Worm (Caenorhabditis elegans) whole organism, L3 larva: ENCODE data around the gene mks-3.
A peak's percentile ranks its signal among the peaks of the same experiment; 100 is the strongest.

Source experiments
- ZK546.5 ChIP-seq: sonication (generic microtip); optimal IDR thresholded peaks from 2 replicates; lab custom pipeline; 2017; ENCODE audit warnings: missing biosample characterization, missing genetic modification characterization
- ama-1 ChIP-seq: fragments of 150-350 bp; optimal IDR thresholded peaks from 2 replicates; lab custom pipeline; 2018
- ceh-28 ChIP-seq: fragments of 150-350 bp; optimal IDR thresholded peaks from 2 replicates; lab custom pipeline; 2014; ENCODE audit warnings: missing biosample characterization, missing genetic modification reagents, missing genetic modification characterization
- ceh-9 ChIP-seq: sonication (generic microtip); optimal IDR thresholded peaks from 2 replicates; lab custom pipeline; 2018; ENCODE audit warnings: missing biosample characterization, missing genetic modification characterization
- egl-5 ChIP-seq: fragments of 150-350 bp; optimal IDR thresholded peaks from 2 replicates; lab custom pipeline; 2017; ENCODE audit warnings: missing biosample characterization, missing genetic modification reagents, missing genetic modification characterization, inconsistent platforms
- elt-1 ChIP-seq: fragments of 150-350 bp; optimal IDR thresholded peaks from 2 replicates; lab custom pipeline; 2014; ENCODE audit warnings: missing biosample characterization, missing genetic modification characterization
- elt-2 ChIP-seq: sonication (generic microtip); optimal IDR thresholded peaks from 2 replicates; lab custom pipeline; 2016; ENCODE audit warnings: missing genetic modification reagents, mild to moderate bottlenecking, missing genetic modification characterization, missing compliant biosample characterization
- elt-3 ChIP-seq, 3 experiments: fragments of 150-350 bp in 1 of 3; sonication (generic microtip) in 2 of 3; optimal IDR thresholded peaks; 2 replicates in 2 of 3; 4 replicates in 1 of 3; lab custom pipeline; 2014 to 2017; ENCODE audit warnings: missing biosample characterization in 3 of 3, missing genetic modification characterization in 3 of 3
- eor-1 ChIP-seq, 2 experiments: fragments of 150-350 bp; optimal IDR thresholded peaks; 2 replicates each; lab custom pipeline; 2014 to 2018; ENCODE audit warnings: missing biosample characterization in 2 of 2, missing genetic modification characterization in 2 of 2
- fkh-10 ChIP-seq: sonication (generic microtip); optimal IDR thresholded peaks from 2 replicates; lab custom pipeline; 2017; ENCODE audit warnings: missing biosample characterization, missing genetic modification reagents, missing genetic modification characterization
- fkh-2 ChIP-seq: fragments of 150-350 bp; optimal IDR thresholded peaks from 2 replicates; lab custom pipeline; 2014; ENCODE audit warnings: missing biosample characterization, missing genetic modification reagents, missing genetic modification characterization
- fos-1 ChIP-seq: fragments of 150-350 bp; optimal IDR thresholded peaks from 2 replicates; lab custom pipeline; 2014; ENCODE audit warnings: missing biosample characterization, missing genetic modification characterization
- hmg-11 ChIP-seq: sonication (generic microtip); optimal IDR thresholded peaks from 2 replicates; lab custom pipeline; 2016; ENCODE audit warnings: missing genetic modification characterization, missing compliant biosample characterization
- jun-1 ChIP-seq: fragments of 150-350 bp; optimal IDR thresholded peaks from 2 replicates; lab custom pipeline; 2014; ENCODE audit warnings: missing biosample characterization, missing genetic modification reagents, missing genetic modification characterization
- lin-15B ChIP-seq: fragments of 150-350 bp; optimal IDR thresholded peaks from 2 replicates; lab custom pipeline; 2014; ENCODE audit warnings: missing biosample characterization, missing genetic modification characterization
- lin-39 ChIP-seq: fragments of 150-350 bp; optimal IDR thresholded peaks from 2 replicates; lab custom pipeline; 2018; ENCODE audit warnings: missing biosample characterization, missing genetic modification reagents, missing genetic modification characterization
- lsy-12 ChIP-seq: sonication (generic microtip); optimal IDR thresholded peaks from 2 replicates; lab custom pipeline; 2016; ENCODE audit warnings: mild to moderate bottlenecking, missing genetic modification characterization, missing compliant biosample characterization
- mml-1 ChIP-seq: fragments of 150-350 bp; sonication (generic microtip); optimal IDR thresholded peaks from 3 replicates; lab custom pipeline; 2014; ENCODE audit warnings: missing biosample characterization, missing genetic modification characterization
- nfya-1 ChIP-seq: sonication (generic microtip); optimal IDR thresholded peaks from 2 replicates; lab custom pipeline; 2017; ENCODE audit warnings: missing genetic modification characterization, mild to moderate bottlenecking, missing compliant biosample characterization, antibody characterized with exemption, moderate library complexity; ENCODE audit not compliant: insufficient read depth
- nhr-11 ChIP-seq: fragments of 150-350 bp; optimal IDR thresholded peaks from 2 replicates; lab custom pipeline; 2014; ENCODE audit warnings: missing biosample characterization, missing genetic modification characterization
- nhr-12 ChIP-seq: fragments of 150-350 bp; optimal IDR thresholded peaks from 2 replicates; lab custom pipeline; 2014; ENCODE audit warnings: missing biosample characterization, missing genetic modification characterization
- nhr-23 ChIP-seq: fragments of 150-350 bp; optimal IDR thresholded peaks from 2 replicates; lab custom pipeline; 2014; ENCODE audit warnings: missing biosample characterization, missing genetic modification reagents, missing genetic modification characterization
- nhr-237 ChIP-seq: fragments of 150-350 bp; optimal IDR thresholded peaks from 2 replicates; lab custom pipeline; 2014; ENCODE audit warnings: missing biosample characterization, missing genetic modification characterization
- nhr-28 ChIP-seq: fragments of 150-350 bp; optimal IDR thresholded peaks from 2 replicates; lab custom pipeline; 2014; ENCODE audit warnings: missing biosample characterization, missing genetic modification characterization
- nhr-43 ChIP-seq: sonication (generic microtip); optimal IDR thresholded peaks from 2 replicates; lab custom pipeline; 2016; ENCODE audit warnings: mild to moderate bottlenecking, missing genetic modification characterization, missing compliant biosample characterization; ENCODE audit not compliant: poor library complexity, severe bottlenecking
- nhr-67 ChIP-seq: fragments of 150-350 bp; optimal IDR thresholded peaks from 2 replicates; lab custom pipeline; 2014; ENCODE audit warnings: missing biosample characterization, missing genetic modification characterization
- nhr-77 ChIP-seq: fragments of 150-350 bp; optimal IDR thresholded peaks from 2 replicates; lab custom pipeline; 2014; ENCODE audit warnings: missing biosample characterization, missing genetic modification characterization
- pha-4 ChIP-seq: fragments of 150-350 bp; optimal IDR thresholded peaks from 2 replicates; lab custom pipeline; 2014; ENCODE audit warnings: missing biosample characterization, missing genetic modification reagents, missing genetic modification characterization
- skn-1 ChIP-seq: fragments of 150-350 bp; optimal IDR thresholded peaks from 2 replicates; lab custom pipeline; 2014; ENCODE audit warnings: missing biosample characterization, missing genetic modification characterization
- snpc-4 ChIP-seq: fragments of 150-350 bp; optimal IDR thresholded peaks from 2 replicates; lab custom pipeline; 2014; ENCODE audit warnings: missing biosample characterization, missing genetic modification characterization
- tbx-2 ChIP-seq: sonication (generic microtip); optimal IDR thresholded peaks from 2 replicates; lab custom pipeline; 2016; ENCODE audit warnings: mild to moderate bottlenecking, missing genetic modification characterization, missing compliant biosample characterization
- unc-39 ChIP-seq: sonication (generic microtip); optimal IDR thresholded peaks from 4 replicates; lab custom pipeline; 2017; ENCODE audit warnings: missing biosample characterization, missing genetic modification characterization
- unc-62 ChIP-seq: fragments of 150-350 bp; sonication (generic microtip); optimal IDR thresholded peaks from 4 replicates; lab custom pipeline; 2014; ENCODE audit warnings: missing biosample characterization, missing genetic modification reagents, missing genetic modification characterization
- zag-1 ChIP-seq: fragments of 150-350 bp; optimal IDR thresholded peaks from 2 replicates; lab custom pipeline; 2014; ENCODE audit warnings: missing biosample characterization, missing genetic modification characterization
- ztf-11 ChIP-seq: fragments of 150-350 bp; optimal IDR thresholded peaks from 2 replicates; lab custom pipeline; 2014; ENCODE audit warnings: missing biosample characterization, missing genetic modification characterization
- ztf-4 ChIP-seq: fragments of 150-350 bp; optimal IDR thresholded peaks from 2 replicates; lab custom pipeline; 2014; ENCODE audit warnings: missing biosample characterization, missing genetic modification characterization

mks-3 gene

ce11 chrII:7594262-7594661, 10.8 kb upstream of the mks-3 start:
- TF ChIP-seq fkh-10 (GFP tag; lab: Kevin White, UChicago) (peak; percentile 79), nhr-237 (tag; lab: Kevin White, UChicago) (no peak), tbx-2 (tag; lab: Kevin White, UChicago) (no peak), fkh-2 (no peak), nhr-43 (tag; lab: Kevin White, UChicago) (no peak)

ce11 chrII:7593227-7593626, 9.8 kb upstream of the mks-3 start:
- TF ChIP-seq snpc-4 (tag; lab: Kevin White, UChicago): no peak
- TF ChIP-seq unc-62 (GFP tag; lab: Kevin White, UChicago): no peak
- no peak for TF ChIP-seq elt-1
- no peak for TF ChIP-seq mml-1
- TF ChIP-seq fkh-10 (GFP tag; lab: Kevin White, UChicago): peak; percentile 38
- peak; percentile 28 for TF ChIP-seq lin-39 (tag; lab: Kevin White, UChicago)
- TF ChIP-seq lsy-12 (tag; lab: Kevin White, UChicago): no peak
- TF ChIP-seq ceh-9: no peak
- TF ChIP-seq pha-4 (tag; lab: Kevin White, UChicago): no peak
- peak; percentile 35 for TF ChIP-seq hmg-11 (tag; lab: Kevin White, UChicago)
- no peak for TF ChIP-seq egl-5
- peak; percentile 20 for TF ChIP-seq tbx-2 (tag; lab: Kevin White, UChicago)
- peak; percentile 50 for TF ChIP-seq skn-1 (tag; lab: Kevin White, UChicago)
- TF ChIP-seq lin-15B (tag; lab: Kevin White, UChicago): no peak
- no peak for TF ChIP-seq ama-1 (lab: Kevin White, UChicago)
- TF ChIP-seq ztf-11 (tag; lab: Kevin White, UChicago): no peak
- no peak for TF ChIP-seq nhr-77 (tag; lab: Kevin White, UChicago)
- no peak for TF ChIP-seq fkh-2
- peak; percentile 55 for TF ChIP-seq nfya-1 (tag; lab: Kevin White, UChicago)
- no peak for TF ChIP-seq eor-1 (tag; optimal IDR thresholded peaks at IDR 0.05; lab: Kevin White, UChicago)
- TF ChIP-seq nhr-12 (tag; lab: Kevin White, UChicago): no peak
- no peak for TF ChIP-seq zag-1
- no peak for TF ChIP-seq nhr-11 (tag; lab: Kevin White, UChicago)
- no peak for TF ChIP-seq nhr-67
- no peak for TF ChIP-seq nhr-28 (tag; lab: Kevin White, UChicago)
- no peak for TF ChIP-seq ZK546.5 (tag; lab: Kevin White, UChicago)
- no peak for TF ChIP-seq nhr-43 (tag; lab: Kevin White, UChicago)

ce11 chrII:7588295-7588694, 4.8 kb upstream of the mks-3 start:
- no peak for TF ChIP-seq elt-2
- TF ChIP-seq mml-1: no peak
- TF ChIP-seq hmg-11 (tag; lab: Kevin White, UChicago): no peak
- TF ChIP-seq nhr-237 (tag; lab: Kevin White, UChicago): no peak
- no peak for TF ChIP-seq ceh-28
- TF ChIP-seq unc-39: no peak
- TF ChIP-seq elt-3 (tag; optimal IDR thresholded peaks at IDR 0.05; lab: Kevin White, UChicago): no peak
- TF ChIP-seq skn-1 (tag; lab: Kevin White, UChicago): no peak
- no peak for TF ChIP-seq jun-1
- no peak for TF ChIP-seq ztf-4
- no peak for TF ChIP-seq elt-1
- TF ChIP-seq ama-1 (lab: Kevin White, UChicago): no peak
- TF ChIP-seq nhr-28 (tag; lab: Kevin White, UChicago): no peak
- no peak for TF ChIP-seq lsy-12 (tag; lab: Kevin White, UChicago)
- TF ChIP-seq fkh-2: no peak
- no peak for TF ChIP-seq snpc-4 (tag; lab: Kevin White, UChicago)
- no peak for TF ChIP-seq nhr-23 (tag; lab: Kevin White, UChicago)
- no peak for TF ChIP-seq lin-15B (tag; lab: Kevin White, UChicago)
- TF ChIP-seq fos-1: no peak
- no peak for TF ChIP-seq nhr-77 (tag; lab: Kevin White, UChicago)

ce11 chrII:7577412-7577811, 6.0 kb downstream of the mks-3 start, which contains the start of gene F35D2.6:
Gene F35D2.6, plus strand, starts transcription at chrII:7577712.
- TF ChIP-seq skn-1 (tag; lab: Kevin White, UChicago) (no peak), lsy-12 (tag; lab: Kevin White, UChicago) (no peak), lin-15B (tag; lab: Kevin White, UChicago) (no peak), nhr-28 (tag; lab: Kevin White, UChicago) (no peak), egl-5 (no peak)
